Worm (Caenorhabditis elegans) whole organism, L4 larva: ENCODE data around the gene Y24F12A.1.
A peak's percentile ranks its signal among the peaks of the same experiment; 100 is the strongest.

ENCODE experiments used
- D1046.2 ChIP-seq: fragments of 200-800 bp; sonication (Bioruptor generic); IDR thresholded peaks from 2 replicates; pipeline ENCODE4 v1.3.6; 2022; ENCODE audit warnings: missing genetic modification characterization, missing compliant biosample characterization
- F10B5.3 ChIP-seq: sonication (generic microtip); optimal IDR thresholded peaks from 2 replicates; lab custom pipeline; 2016; ENCODE audit warnings: mild to moderate bottlenecking, missing genetic modification characterization, missing compliant biosample characterization
- F49E8.2 ChIP-seq: sonication (generic microtip); optimal IDR thresholded peaks from 2 replicates; lab custom pipeline; 2016; ENCODE audit warnings: missing compliant biosample characterization, mild to moderate bottlenecking, missing genetic modification characterization, borderline replicate concordance
- R02D3.7 ChIP-seq: fragments of 150-350 bp; sonication (generic microtip); optimal IDR thresholded peaks from 3 replicates; lab custom pipeline; 2014; ENCODE audit warnings: missing biosample characterization, missing genetic modification characterization
- T20F7.1 ChIP-seq: fragments of 200-800 bp; sonication (Bioruptor generic); optimal IDR thresholded peaks from 2 replicates; lab custom pipeline; 2018; ENCODE audit warnings: mild to moderate bottlenecking, missing genetic modification characterization, missing compliant biosample characterization
- Y48G9A.11 ChIP-seq: fragments of 200-800 bp; sonication (Bioruptor generic); IDR thresholded peaks from 2 replicates; pipeline ENCODE4 v1.3.6; 2022; ENCODE audit warnings: missing genetic modification reagents, missing genetic modification characterization, missing compliant biosample characterization
- Y75B8A.6 ChIP-seq: fragments of 200-800 bp; sonication (Bioruptor generic); IDR thresholded peaks from 2 replicates; pipeline ENCODE4 v1.3.6; 2022; ENCODE audit warnings: missing genetic modification reagents, missing genetic modification characterization, missing compliant biosample characterization
- ZK546.5 ChIP-seq, 2 experiments: sonication (generic microtip); optimal IDR thresholded peaks; 2 replicates each; lab custom pipeline; 2017; ENCODE audit warnings: missing biosample characterization in 2 of 2, missing genetic modification characterization in 2 of 2
- aha-1 ChIP-seq: fragments of 150-350 bp; peaks from one replicate; lab custom pipeline; 2014; ENCODE audit warnings: missing biosample characterization, missing genetic modification characterization
- ama-1 ChIP-seq: fragments of 150-350 bp; optimal IDR thresholded peaks from 2 replicates; lab custom pipeline; 2014; ENCODE audit warnings: inconsistent platforms, mixed read lengths
- ceh-28 ChIP-seq: fragments of 150-350 bp; optimal IDR thresholded peaks from 2 replicates; lab custom pipeline; 2014; ENCODE audit warnings: missing biosample characterization, missing genetic modification reagents, missing genetic modification characterization
- ceh-44 ChIP-seq: fragments of 200-800 bp; sonication (Bioruptor generic); IDR thresholded peaks from 2 replicates; pipeline ENCODE4 v1.3.6; 2022; ENCODE audit warnings: missing genetic modification reagents, missing genetic modification characterization, missing compliant biosample characterization
- ctbp-1 ChIP-seq: fragments of 200-800 bp; sonication (Bioruptor generic); IDR thresholded peaks from 2 replicates; pipeline ENCODE4 v1.3.6; 2022; ENCODE audit warnings: missing genetic modification reagents, missing genetic modification characterization, missing compliant biosample characterization
- daf-12 ChIP-seq: fragments of 150-350 bp; optimal IDR thresholded peaks from 2 replicates; lab custom pipeline; 2014; ENCODE audit warnings: missing biosample characterization, missing genetic modification reagents, missing genetic modification characterization
- daf-16 ChIP-seq, 3 experiments: sonication (generic microtip); optimal IDR thresholded peaks; 2 replicates each; lab custom pipeline; 2016 to 2017; ENCODE audit warnings: missing genetic modification characterization in 3 of 3, missing genetic modification reagents in 3 of 3, mild to moderate bottlenecking in 2 of 3, missing compliant biosample characterization in 2 of 3, missing biosample characterization in 1 of 3, moderate library complexity in 1 of 3
- dmd-6 ChIP-seq: fragments of 200-800 bp; sonication (Bioruptor generic); IDR thresholded peaks from 2 replicates; pipeline ENCODE4 v1.3.6; 2022; ENCODE audit warnings: missing genetic modification reagents, missing genetic modification characterization, missing compliant biosample characterization
- dmd-8 ChIP-seq: fragments of 200-800 bp; sonication (Bioruptor generic); IDR thresholded peaks from 2 replicates; pipeline ENCODE4 v1.3.6; 2022; ENCODE audit warnings: missing genetic modification characterization, missing compliant biosample characterization
- dpl-1 ChIP-seq: fragments of 150-350 bp; optimal IDR thresholded peaks from 2 replicates; lab custom pipeline; 2014; ENCODE audit warnings: missing biosample characterization, missing genetic modification reagents, missing genetic modification characterization
- duxl-1 ChIP-seq: sonication (generic microtip); optimal IDR thresholded peaks from 2 replicates; lab custom pipeline; 2016; ENCODE audit warnings: mild to moderate bottlenecking, missing genetic modification characterization, moderate library complexity, missing compliant biosample characterization; ENCODE audit not compliant: poor library complexity
- egl-27 ChIP-seq: sonication (generic microtip); optimal IDR thresholded peaks from 3 replicates; lab custom pipeline; 2017; ENCODE audit warnings: missing biosample characterization, missing genetic modification reagents, missing genetic modification characterization
- fkh-10 ChIP-seq: fragments of 150-350 bp; optimal IDR thresholded peaks from 2 replicates; lab custom pipeline; 2014; ENCODE audit warnings: missing biosample characterization, missing genetic modification reagents, missing genetic modification characterization
- fos-1 ChIP-seq: fragments of 150-350 bp; optimal IDR thresholded peaks from 2 replicates; lab custom pipeline; 2014; ENCODE audit warnings: missing biosample characterization, missing genetic modification characterization
- hlh-11 ChIP-seq: fragments of 200-800 bp; sonication (Bioruptor generic); optimal IDR thresholded peaks from 2 replicates; lab custom pipeline; 2018; ENCODE audit warnings: mild to moderate bottlenecking, missing genetic modification characterization, missing compliant biosample characterization
- lin-38 ChIP-seq: fragments of 200-800 bp; sonication (Bioruptor generic); IDR thresholded peaks from 2 replicates; pipeline ENCODE4 v1.3.6; 2022; ENCODE audit warnings: missing genetic modification reagents, missing genetic modification characterization, missing compliant biosample characterization
- lin-39 ChIP-seq: fragments of 150-350 bp; optimal IDR thresholded peaks from 2 replicates; lab custom pipeline; 2014; ENCODE audit warnings: missing biosample characterization, missing genetic modification reagents, missing genetic modification characterization
- lsy-2 ChIP-seq, 2 experiments: fragments of 150-350 bp in 1 of 2; sonication (generic microtip) in 1 of 2; optimal IDR thresholded peaks; 2 replicates each; lab custom pipeline; 2014 to 2017; ENCODE audit warnings: missing biosample characterization in 2 of 2, missing genetic modification characterization in 2 of 2
- madf-9 ChIP-seq: fragments of 200-800 bp; sonication (Bioruptor generic); conservative IDR thresholded peaks from 2 replicates; pipeline ENCODE4 v1.3.6; 2022; ENCODE audit warnings: missing genetic modification reagents, missing genetic modification characterization, missing compliant biosample characterization
- mdt-29 ChIP-seq: fragments of 200-800 bp; sonication (Bioruptor generic); IDR thresholded peaks from 2 replicates; pipeline ENCODE4 v1.3.6; 2022; ENCODE audit warnings: missing genetic modification reagents, missing genetic modification characterization, missing compliant biosample characterization
- mep-1 ChIP-seq: fragments of 150-350 bp; sonication (generic microtip); optimal IDR thresholded peaks from 3 replicates; lab custom pipeline; 2014; ENCODE audit warnings: missing biosample characterization, missing genetic modification characterization
- nhr-10 ChIP-seq: fragments of 150-350 bp; optimal IDR thresholded peaks from 2 replicates; lab custom pipeline; 2014; ENCODE audit warnings: missing biosample characterization, missing genetic modification characterization
- nhr-102 ChIP-seq: sonication (generic microtip); optimal IDR thresholded peaks from 2 replicates; lab custom pipeline; 2016; ENCODE audit warnings: mild to moderate bottlenecking, missing genetic modification characterization, moderate library complexity, missing compliant biosample characterization
- nhr-11 ChIP-seq: fragments of 150-350 bp; optimal IDR thresholded peaks from 2 replicates; lab custom pipeline; 2014; ENCODE audit warnings: missing biosample characterization, missing genetic modification characterization
- nhr-237 ChIP-seq: sonication (generic microtip); optimal IDR thresholded peaks from 2 replicates; lab custom pipeline; 2017; ENCODE audit warnings: missing biosample characterization, missing genetic modification characterization
- nhr-25 ChIP-seq: sonication (generic microtip); optimal IDR thresholded peaks from 2 replicates; lab custom pipeline; 2017; ENCODE audit warnings: missing genetic modification characterization, mild to moderate bottlenecking, missing compliant biosample characterization, antibody characterized with exemption, moderate library complexity, borderline replicate concordance; ENCODE audit not compliant: insufficient read depth
- nhr-41 ChIP-seq: fragments of 200-800 bp; sonication (Bioruptor generic); IDR thresholded peaks from 2 replicates; pipeline ENCODE4 v1.3.6; 2022; ENCODE audit warnings: missing genetic modification reagents, missing genetic modification characterization, missing compliant biosample characterization
- rbr-2 ChIP-seq: sonication (generic microtip); optimal IDR thresholded peaks from 2 replicates; lab custom pipeline; 2016; ENCODE audit warnings: missing genotype, missing genetic modification characterization, missing compliant biosample characterization
- sdz-12 ChIP-seq: fragments of 200-800 bp; sonication (Bioruptor generic); optimal IDR thresholded peaks from 2 replicates; lab custom pipeline; 2018; ENCODE audit warnings: mild to moderate bottlenecking, missing genetic modification characterization, missing compliant biosample characterization
- set-16 ChIP-seq: fragments of 200-800 bp; sonication (Bioruptor generic); IDR thresholded peaks from 2 replicates; pipeline ENCODE4 v1.3.6; 2022; ENCODE audit warnings: missing genetic modification reagents, missing genetic modification characterization, missing compliant biosample characterization
- snpc-4 ChIP-seq: fragments of 150-350 bp; optimal IDR thresholded peaks from 2 replicates; lab custom pipeline; 2014; ENCODE audit warnings: missing biosample characterization, missing genetic modification characterization
- spr-1 ChIP-seq: sonication (generic microtip); optimal IDR thresholded peaks from 2 replicates; lab custom pipeline; 2016; ENCODE audit warnings: mild to moderate bottlenecking, missing genetic modification characterization, missing compliant biosample characterization
- tra-1 ChIP-seq: fragments of 200-800 bp; sonication (Bioruptor generic); IDR thresholded peaks from 2 replicates; pipeline ENCODE4 v1.3.6; 2022; ENCODE audit warnings: missing genetic modification reagents, missing genetic modification characterization, missing compliant biosample characterization
- unc-130 ChIP-seq: sonication (generic microtip); optimal IDR thresholded peaks from 2 replicates; lab custom pipeline; 2016; ENCODE audit warnings: missing genetic modification reagents, missing genetic modification characterization, missing compliant biosample characterization
- vab-7 ChIP-seq: fragments of 200-800 bp; sonication (Bioruptor generic); IDR thresholded peaks from 2 replicates; pipeline ENCODE4 v1.3.6; 2022; ENCODE audit warnings: missing genetic modification reagents, missing genetic modification characterization, missing compliant biosample characterization
- ztf-11 ChIP-seq: fragments of 150-350 bp; optimal IDR thresholded peaks from 2 replicates; lab custom pipeline; 2014; ENCODE audit warnings: missing biosample characterization, missing genetic modification characterization
- ztf-7 ChIP-seq: fragments of 150-350 bp; optimal IDR thresholded peaks from 2 replicates; lab custom pipeline; 2014; ENCODE audit warnings: missing biosample characterization, missing genetic modification characterization

Gene Y24F12A.1

DNA sequence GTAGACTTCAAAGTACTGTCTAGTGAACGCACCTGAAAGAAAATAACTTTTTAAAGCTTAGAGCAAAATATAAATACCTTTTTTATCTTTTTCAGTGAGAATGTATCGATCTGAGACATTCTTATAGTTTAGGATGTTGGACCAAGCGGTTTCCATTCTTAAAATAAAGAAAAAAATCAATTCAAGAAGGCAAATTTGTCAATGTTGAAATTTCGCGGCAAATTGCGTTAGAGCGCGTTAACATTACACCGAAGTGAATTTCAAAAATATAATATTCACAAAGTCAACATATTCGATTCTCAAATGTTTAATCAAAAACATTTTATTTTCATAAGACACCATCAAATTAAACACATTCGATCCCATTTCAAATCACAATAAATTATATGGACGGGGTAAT, 43.4 kb upstream of the Y24F12A.1 start, which contains the start of gene F12F6.7:
F12F6.7 (minus strand) TSS at position 157 of the 400 bp plus-strand sequence.
- TF ChIP-seq lin-38 (GFP tag; lab: Robert Waterston, UW): no peak
- TF ChIP-seq ztf-11 (tag; lab: Kevin White, UChicago): no peak
- no peak for TF ChIP-seq daf-16 (GFP tag; optimal IDR thresholded peaks at IDR 0.05; lab: Kevin White, UChicago)
- no peak for TF ChIP-seq daf-16 (tag; optimal IDR thresholded peaks at IDR 0.05; lab: Kevin White, UChicago)
- no peak for TF ChIP-seq nhr-25 (tag; lab: Kevin White, UChicago)
- no peak for TF ChIP-seq sdz-12 (GFP tag; lab: Kevin White, UChicago)
- no peak for TF ChIP-seq nhr-11
- TF ChIP-seq dmd-8 (GFP tag; lab: Robert Waterston, UW): no peak
- TF ChIP-seq ctbp-1 (GFP tag; lab: Robert Waterston, UW): no peak
- no peak for TF ChIP-seq lsy-2 (tag; optimal IDR thresholded peaks at IDR 0.05; lab: Kevin White, UChicago)
- TF ChIP-seq snpc-4 (tag; lab: Kevin White, UChicago): no peak
- TF ChIP-seq duxl-1: no peak
- peak; percentile 28 for TF ChIP-seq F49E8.2
- TF ChIP-seq ZK546.5 (tag; optimal IDR thresholded peaks at IDR 0.05; lab: Kevin White, UChicago): no peak
- no peak for TF ChIP-seq D1046.2 (GFP tag; lab: Robert Waterston, UW)
- peak; percentile 13 for TF ChIP-seq aha-1
- no peak for TF ChIP-seq dmd-6 (GFP tag; lab: Robert Waterston, UW)
- peak; percentile 1 for TF ChIP-seq T20F7.1 (GFP tag; lab: Kevin White, UChicago)
- TF ChIP-seq nhr-10 (tag; lab: Kevin White, UChicago): no peak
- TF ChIP-seq ama-1: peak; percentile 6
- TF ChIP-seq madf-9 (GFP tag; lab: Robert Waterston, UW): no peak
- peak; percentile 21 for TF ChIP-seq dpl-1 (GFP tag; lab: Kevin White, UChicago)
- TF ChIP-seq Y75B8A.6 (GFP tag; lab: Robert Waterston, UW): no peak
- TF ChIP-seq mdt-29 (GFP tag; lab: Robert Waterston, UW): no peak
- TF ChIP-seq daf-12: no peak
- no peak for TF ChIP-seq ceh-28
- no peak for TF ChIP-seq rbr-2 (tag; lab: Kevin White, UChicago)
- no peak for TF ChIP-seq hlh-11 (tag; lab: Kevin White, UChicago)
- TF ChIP-seq, all 104 proteins: peak for 5

DNA sequence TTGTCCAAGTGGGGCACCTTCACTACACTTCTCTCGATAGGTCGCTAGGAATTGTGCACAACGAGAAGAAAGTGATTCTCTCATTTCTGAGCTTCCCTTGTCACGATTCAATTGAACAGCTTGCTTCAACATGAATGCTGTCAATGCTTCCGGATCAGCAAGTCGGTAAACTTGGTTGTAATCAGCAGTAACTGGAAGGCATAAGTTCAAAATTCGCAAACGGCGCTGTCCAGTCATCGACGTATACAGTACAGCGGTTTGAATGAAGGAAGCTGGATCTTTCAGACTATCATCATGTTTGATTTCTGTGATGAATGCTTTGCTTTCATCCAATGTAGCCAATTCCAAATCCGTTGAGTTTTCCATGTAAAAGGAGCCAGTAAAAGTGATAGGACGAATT, 42.0 kb upstream of the Y24F12A.1 start:
- TF ChIP-seq aha-1 (peak; percentile 94), daf-16 (GFP tag; optimal IDR thresholded peaks at IDR 0.05; lab: Kevin White, UChicago) (no peak), daf-16 (tag; optimal IDR thresholded peaks at IDR 0.05; lab: Kevin White, UChicago) (no peak)

DNA sequence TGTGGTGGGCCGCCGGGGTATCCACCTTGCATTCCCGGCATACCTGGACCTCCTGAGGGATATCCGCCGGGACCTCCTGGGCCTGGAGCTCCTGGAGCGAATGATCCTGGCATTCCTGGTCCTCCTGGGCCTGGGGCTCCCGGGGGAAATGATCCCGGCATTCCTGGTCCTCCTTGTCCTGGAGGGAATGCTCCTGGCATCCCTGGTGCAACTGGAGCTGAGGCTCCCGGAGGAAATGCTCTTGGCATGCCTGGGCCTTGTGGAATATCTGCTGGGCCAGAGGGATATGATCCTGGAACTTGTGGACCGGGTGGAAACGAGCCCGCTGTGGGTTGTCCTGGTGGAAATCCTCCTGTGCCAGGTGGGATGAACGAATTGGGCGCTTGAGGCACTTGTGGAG, 40.0 kb upstream of the Y24F12A.1 start:
- TF ChIP-seq aha-1 (peak; percentile 0), Y48G9A.11 (GFP tag; lab: Robert Waterston, UW) (0 out of 2 replicates have a peak, but pooled peaks have one; percentile 14), set-16 (GFP tag; lab: Robert Waterston, UW) (peak; percentile 96), R02D3.7 (tag; lab: Kevin White, UChicago) (no peak), nhr-11 (no peak), egl-27 (no peak), spr-1 (tag; lab: Kevin White, UChicago) (no peak), fos-1 (tag; lab: Kevin White, UChicago) (no peak)

DNA sequence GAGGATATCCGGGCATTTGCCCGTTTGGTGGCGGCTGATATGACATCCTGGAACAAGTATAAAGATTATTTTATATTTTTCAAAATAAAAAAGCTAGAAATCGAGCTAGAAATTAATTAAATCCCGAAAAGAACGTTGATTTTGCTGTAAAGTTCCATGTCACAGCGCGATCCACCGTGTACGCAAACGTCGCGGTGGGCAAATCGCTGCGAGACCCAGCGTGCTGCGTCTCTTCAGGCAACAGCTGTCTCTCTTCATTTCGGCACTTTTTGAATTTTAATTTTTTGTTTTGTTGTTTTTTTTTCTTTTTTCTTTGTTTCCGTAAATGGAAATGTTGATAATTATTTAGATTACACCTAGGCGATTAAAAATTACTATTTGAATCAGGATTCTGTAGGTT, 38.9 kb upstream of the Y24F12A.1 start, which contains the start of gene sec-24.1:
sec-24.1 (minus strand) TSS at position 49 of the 400 bp plus-strand sequence.
- peak; percentile 41 for TF ChIP-seq F10B5.3 (tag; lab: Kevin White, UChicago)
- TF ChIP-seq lin-38 (GFP tag; lab: Robert Waterston, UW): peak; percentile 80
- peak; percentile 99 to 100 for TF ChIP-seq lsy-2 (tag; optimal IDR thresholded peaks at IDR 0.05; lab: Kevin White, UChicago)
- TF ChIP-seq duxl-1: peak; percentile 87
- no peak for TF ChIP-seq nhr-237 (tag; lab: Kevin White, UChicago)
- no peak for TF ChIP-seq tra-1 (GFP tag; lab: Robert Waterston, UW)
- no peak for TF ChIP-seq vab-7 (GFP tag; lab: Robert Waterston, UW)
- TF ChIP-seq fkh-10 (GFP tag; lab: Kevin White, UChicago): peak; percentile 42
- peak; percentile 28 for TF ChIP-seq unc-130 (GFP tag; lab: Kevin White, UChicago)
- peak; percentile 67 for TF ChIP-seq aha-1
- peak; percentile 71 for TF ChIP-seq T20F7.1 (GFP tag; lab: Kevin White, UChicago)
- no peak for TF ChIP-seq R02D3.7 (tag; lab: Kevin White, UChicago)
- TF ChIP-seq mep-1 (tag; lab: Kevin White, UChicago): peak; percentile 92
- TF ChIP-seq dpl-1 (GFP tag; lab: Kevin White, UChicago): peak; percentile 95
- TF ChIP-seq nhr-102: peak; percentile 91
- peak in 1 of 2 experiments; percentile 58 for TF ChIP-seq daf-16 (GFP tag; optimal IDR thresholded peaks at IDR 0.05; lab: Kevin White, UChicago)
- TF ChIP-seq daf-16 (tag; optimal IDR thresholded peaks at IDR 0.05; lab: Kevin White, UChicago): peak; percentile 54
- TF ChIP-seq nhr-41: no peak
- no peak for TF ChIP-seq sdz-12 (GFP tag; lab: Kevin White, UChicago)
- TF ChIP-seq lin-39 (tag; lab: Kevin White, UChicago): no peak
- TF ChIP-seq ztf-7 (tag; lab: Kevin White, UChicago): peak; percentile 73
- TF ChIP-seq ceh-44 (GFP tag; lab: Robert Waterston, UW): peak; percentile 73
